Worm (Caenorhabditis elegans): Measurements from ENCODE around the gene nas-12.

- TF ChIP-seq ceh-19 (GFP tag; optimal IDR thresholded peaks at IDR 0.05) (no peak), pqm-1 (tag; optimal IDR thresholded peaks at IDR 0.05) (no peak), fax-1 (tag; optimal IDR thresholded peaks at IDR 0.05) (no peak), tbx-2 (tag; optimal IDR thresholded peaks at IDR 0.05) (no peak), nfya-1 (tag; optimal IDR thresholded peaks at IDR 0.05) (no peak), sdc-2 (tag; optimal IDR thresholded peaks at IDR 0.05) (no peak), pax-1 (tag; optimal IDR thresholded peaks at IDR 0.05) (no peak), ztf-16 (tag; optimal IDR thresholded peaks at IDR 0.05) (no peak), pros-1 (tag; optimal IDR thresholded peaks at IDR 0.05) (no peak), ahr-1 (tag; optimal IDR thresholded peaks at IDR 0.05) (no peak), tbx-7 (tag; optimal IDR thresholded peaks at IDR 0.05) (no peak), ceh-34 (tag; optimal IDR thresholded peaks at IDR 0.05) (no peak), ceh-22 (tag; optimal IDR thresholded peaks at IDR 0.05) (no peak)
Measured at ce11 chrIV:10191498-10191897, 32.3 kb upstream of the nas-12 start.

Measured in whole organism, late embryonic.